Worm (Caenorhabditis elegans): ENCODE results near the gene Y62H9A.10.

DNA sequence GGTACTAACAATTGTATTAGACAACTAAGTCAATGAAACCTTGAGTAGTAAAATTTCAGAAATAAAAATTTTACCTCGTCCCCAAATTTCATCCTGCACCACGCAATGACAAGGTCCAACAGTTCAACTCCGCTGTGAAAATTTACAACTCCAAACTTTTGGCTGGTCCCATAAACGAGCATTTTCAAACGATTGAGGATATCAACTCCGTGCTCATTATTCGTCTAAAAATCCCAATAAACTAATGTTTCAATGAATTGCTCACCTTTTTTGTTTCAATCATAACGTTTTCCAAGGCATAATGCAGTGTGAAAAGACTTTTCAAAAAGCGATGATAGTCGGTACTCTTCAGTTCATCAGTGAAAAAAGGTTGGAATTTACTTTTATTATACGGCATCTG is 4.1 kb upstream of the Y62H9A.10 start:
- no peak for TF ChIP-seq lsy-2 (tag; optimal IDR thresholded peaks at IDR 0.05)
- no peak for TF ChIP-seq nhr-11 (tag; optimal IDR thresholded peaks at IDR 0.05)
- no peak for TF ChIP-seq skn-1 (tag; optimal IDR thresholded peaks at IDR 0.05)
- no peak for TF ChIP-seq peb-1 (tag; optimal IDR thresholded peaks at IDR 0.05)

All from whole organism, L2 larva.